Fruit fly (Drosophila melanogaster): ENCODE data around the gene CG3982.

Gene CG3982

DNA sequence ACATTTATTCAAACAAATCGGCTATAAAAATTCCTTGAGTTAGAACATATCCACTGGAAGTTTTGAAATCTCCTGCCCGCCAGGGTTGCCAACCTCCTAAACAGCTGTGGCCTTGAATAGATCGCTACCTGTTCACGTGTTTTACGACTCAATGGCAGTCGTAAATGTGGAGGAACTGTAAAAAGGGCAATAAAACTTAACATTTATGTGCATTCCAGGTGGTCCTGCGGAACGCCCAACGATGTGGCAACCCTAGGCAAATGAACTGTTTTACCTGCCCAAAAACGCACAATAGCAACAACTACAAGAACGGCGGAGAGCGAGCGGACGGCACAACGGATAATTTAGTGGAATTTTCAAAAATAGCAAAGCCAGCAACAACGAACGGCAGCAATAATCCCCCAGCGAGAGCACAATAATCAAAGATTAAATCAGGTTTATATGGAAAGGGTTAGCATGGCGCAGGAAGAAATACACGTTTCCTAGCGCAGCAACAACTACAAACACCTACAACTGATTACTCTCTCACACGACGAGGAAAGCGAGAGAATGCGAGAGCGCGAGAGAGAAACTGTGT is 44.6 kb upstream of the CG3982 start (continued):
- TF ChIP-seq CG6654 (GFP tag; optimal IDR thresholded peaks at IDR 0.05) (peak; percentile 27), Sox100B (GFP tag; optimal IDR thresholded peaks at IDR 0.05) (no peak), crol (GFP tag; IDR thresholded peaks at IDR 0.05) (0 out of 2 replicates have a peak, but pooled peaks have one; percentile 9), CG32767 (GFP tag; IDR thresholded peaks at IDR 0.05) (no peak), NK7.1 (GFP tag; optimal IDR thresholded peaks at IDR 0.05) (no peak), dm (GFP tag; optimal IDR thresholded peaks at IDR 0.05) (peak; percentile 13), MESR4 (GFP tag; optimal IDR thresholded peaks at IDR 0.05) (no peak), CG17568 (GFP tag; optimal IDR thresholded peaks at IDR 0.05) (peak; percentile 7), HmgZ (tag; optimal IDR thresholded peaks at IDR 0.05) (peak; percentile 19), chinmo (GFP tag; IDR thresholded peaks at IDR 0.05; ENCODE audit: partially characterized antibody) (0 out of 4 replicates have a peak, but pooled peaks have one; percentile 46), hkb (optimal IDR thresholded peaks at IDR 0.05) (no peak), hkb (GFP tag; IDR thresholded peaks at IDR 0.05) (peak; percentile 69), salm (tag; optimal IDR thresholded peaks at IDR 0.05) (no peak), HLH3B (GFP tag; IDR thresholded peaks at IDR 0.05) (no peak), CG14014 (GFP tag; IDR thresholded peaks at IDR 0.05) (peak; percentile 46; the same call in 1 of the 2 replicates), Lpt (GFP tag; optimal IDR thresholded peaks at IDR 0.05) (no peak), shn (GFP tag; optimal IDR thresholded peaks at IDR 0.05) (peak; percentile 52), HLHmδ (GFP tag; optimal IDR thresholded peaks at IDR 0.05) (peak; percentile 32), CG9932 (GFP tag; IDR thresholded peaks at IDR 0.05) (peak; percentile 20; the same call in 1 of the 2 replicates), dmrt99B (tag; optimal IDR thresholded peaks at IDR 0.05) (no peak), CG1603 (tag; optimal IDR thresholded peaks at IDR 0.05) (peak; percentile 79), gem (tag; optimal IDR thresholded peaks at IDR 0.05) (peak; percentile 18), ERR (GFP tag; optimal IDR thresholded peaks at IDR 0.05) (peak; percentile 21), tgo (GFP tag; IDR thresholded peaks at IDR 0.05) (peak; percentile 21; the same call in 1 of the 3 replicates), Rfx (GFP tag; IDR thresholded peaks at IDR 0.05) (peak; percentile 61), CG32532 (GFP tag; IDR thresholded peaks at IDR 0.05) (peak; percentile 62), ap (GFP tag; IDR thresholded peaks at IDR 0.05) (0 out of 2 replicates have a peak, but pooled peaks have one; percentile 20), ab (GFP tag; optimal IDR thresholded peaks at IDR 0.05) (no peak), slbo (GFP tag; IDR thresholded peaks at IDR 0.05) (peak; percentile 59), Hr3 (GFP tag; optimal IDR thresholded peaks at IDR 0.05) (no peak), Xbp1 (GFP tag; optimal IDR thresholded peaks at IDR 0.05) (peak; percentile 23), sens (GFP tag) (peak; percentile 87), mam (GFP tag; optimal IDR thresholded peaks at IDR 0.05) (peak; percentile 7), HLH4C (GFP tag; IDR thresholded peaks at IDR 0.05; ENCODE audit: partially characterized antibody) (0 out of 3 replicates have a peak, but pooled peaks have one; percentile 18), Usf (GFP tag; optimal IDR thresholded peaks at IDR 0.05) (peak; percentile 8), Antp (GFP tag; optimal IDR thresholded peaks at IDR 0.05) (peak; percentile 33), Opbp (GFP tag; IDR thresholded peaks at IDR 0.05; ENCODE audit: partially characterized antibody) (0 out of 3 replicates have a peak, but pooled peaks have one; percentile 30), abd-A (tag; optimal IDR thresholded peaks at IDR 0.05) (peak; percentile 76), klu (GFP tag; IDR thresholded peaks at IDR 0.05) (no peak), Oaz (GFP tag; IDR thresholded peaks at IDR 0.05) (0 out of 2 replicates have a peak, but pooled peaks have one; percentile 19), PHDP (tag; optimal IDR thresholded peaks at IDR 0.05) (peak; percentile 2), CG8765 (GFP tag; IDR thresholded peaks at IDR 0.05) (0 out of 2 replicates have a peak, but pooled peaks have one; percentile 21), CG9817 (tag; optimal IDR thresholded peaks at IDR 0.05) (peak; percentile 3), CG17186 (GFP tag; optimal IDR thresholded peaks at IDR 0.05) (peak; percentile 30), CG34422 (GFP tag; IDR thresholded peaks at IDR 0.05) (peak; percentile 41; the same call in 1 of the 3 replicates), pan (optimal IDR thresholded peaks at IDR 0.05) (no peak), pan (GFP tag; optimal IDR thresholded peaks at IDR 0.05 in 1 of 2, IDR thresholded peaks at IDR 0.05 in 1 of 2) (peak in 1 of 2 experiments; percentile 41), Gug (GFP tag; IDR thresholded peaks at IDR 0.05) (peak; percentile 43; the same call in 1 of the 4 replicates), CG3065 (GFP tag; optimal IDR thresholded peaks at IDR 0.05) (peak; percentile 20), slp2 (GFP tag; optimal IDR thresholded peaks at IDR 0.05) (peak; percentile 12)

Data from whole organism, embryonic.